Fruit fly (Drosophila melanogaster): ENCODE results near the gene Edem2.

Gene Edem2

dm6 chr2L:13164994-13165801 is 26.8 kb upstream of the Edem2 start, which contains the start of gene Sirt1 (continued):
- TF ChIP-seq CG4282 (GFP tag; optimal IDR thresholded peaks at IDR 0.05), result peak; percentile 41
- TF ChIP-seq CG10147 (GFP tag; optimal IDR thresholded peaks at IDR 0.05), result peak; percentile 85
- peak; percentile 83 for TF ChIP-seq CG7357 (GFP tag; IDR thresholded peaks at IDR 0.05)
- TF ChIP-seq CG17186 (GFP tag; optimal IDR thresholded peaks at IDR 0.05), result no peak
- peak; percentile 42 for TF ChIP-seq her (GFP tag; optimal IDR thresholded peaks at IDR 0.05)
- peak; percentile 16 for TF ChIP-seq CG12219 (GFP tag; optimal IDR thresholded peaks at IDR 0.05)
- TF ChIP-seq CG2129 (GFP tag; IDR thresholded peaks at IDR 0.05; ENCODE audit: partially characterized antibody), result no peak
- peak; percentile 16 for TF ChIP-seq CG7786 (GFP tag; optimal IDR thresholded peaks at IDR 0.05)
- TF ChIP-seq CG11723 (GFP tag; optimal IDR thresholded peaks at IDR 0.05), result peak; percentile 66
- no peak for TF ChIP-seq ems (GFP tag; optimal IDR thresholded peaks at IDR 0.05)
- TF ChIP-seq CG14965 (GFP tag; optimal IDR thresholded peaks at IDR 0.05; ENCODE audit: borderline replicate concordance), result no peak
- TF ChIP-seq CG43689 (GFP tag; IDR thresholded peaks at IDR 0.05), result peak; percentile 58
- no peak for TF ChIP-seq h (optimal IDR thresholded peaks at IDR 0.05)
- TF ChIP-seq CG17385 (GFP tag; optimal IDR thresholded peaks at IDR 0.05), result peak; percentile 77
- TF ChIP-seq CG1233 (GFP tag; optimal IDR thresholded peaks at IDR 0.05), result peak; percentile 86
- no peak for TF ChIP-seq HmgD (GFP tag; optimal IDR thresholded peaks at IDR 0.05)
- peak; percentile 75 for TF ChIP-seq croc (GFP tag; conservative IDR thresholded peaks at IDR 0.05)
- TF ChIP-seq schlank (tag; optimal IDR thresholded peaks at IDR 0.05), result peak; percentile 41
- peak; percentile 48 for TF ChIP-seq Asciz (GFP tag; optimal IDR thresholded peaks at IDR 0.05)
- TF ChIP-seq Dfd (GFP tag; optimal IDR thresholded peaks at IDR 0.05), result no peak
- TF ChIP-seq row (GFP tag; IDR thresholded peaks at IDR 0.05), result peak; percentile 93
- no peak for TF ChIP-seq CG8478 (optimal IDR thresholded peaks at IDR 0.05)
- TF ChIP-seq CG6854 (GFP tag; optimal IDR thresholded peaks at IDR 0.05), result peak; percentile 29
- TF ChIP-seq CG30431 (GFP tag; optimal IDR thresholded peaks at IDR 0.05), result peak; percentile 77
- TF ChIP-seq CG1024 (GFP tag; IDR thresholded peaks at IDR 0.05), result 0 out of 2 replicates have a peak, but pooled peaks have one; percentile 38
- peak; percentile 81 for TF ChIP-seq NfI (GFP tag; optimal IDR thresholded peaks at IDR 0.05)
- peak; percentile 63 for TF ChIP-seq CG6272 (GFP tag; IDR thresholded peaks at IDR 0.05)
- TF ChIP-seq CG18764 (GFP tag; optimal IDR thresholded peaks at IDR 0.05), result peak; percentile 77
- peak; percentile 88 for TF ChIP-seq Med (GFP tag)
- TF ChIP-seq fd102C (GFP tag; optimal IDR thresholded peaks at IDR 0.05), result no peak
- TF ChIP-seq MTF-1 (GFP tag; optimal IDR thresholded peaks at IDR 0.05; ENCODE audit: borderline replicate concordance), result peak; percentile 67
- TF ChIP-seq Ada2b (GFP tag; IDR thresholded peaks at IDR 0.05), result peak; percentile 28; the same call in 1 of the 2 replicates
- no peak for TF ChIP-seq fru (optimal IDR thresholded peaks at IDR 0.05)
- TF ChIP-seq CG4424 (GFP tag; optimal IDR thresholded peaks at IDR 0.05), result peak; percentile 90
- peak; percentile 73 for TF ChIP-seq CG10543 (GFP tag; optimal IDR thresholded peaks at IDR 0.05)
- TF ChIP-seq seq (GFP tag; IDR thresholded peaks at IDR 0.05), result peak; percentile 72; the same call in 1 of the 2 replicates
- peak; percentile 90 for TF ChIP-seq Ets65A (GFP tag)
- peak; percentile 84 for TF ChIP-seq CG12155 (GFP tag; optimal IDR thresholded peaks at IDR 0.05)
- no peak for TF ChIP-seq exex (tag; optimal IDR thresholded peaks at IDR 0.05)
- no peak for TF ChIP-seq sr (GFP tag; IDR thresholded peaks at IDR 0.05)
- TF ChIP-seq Hsf (GFP tag; optimal IDR thresholded peaks at IDR 0.05), result peak; percentile 85
- TF ChIP-seq CG10321 (GFP tag; IDR thresholded peaks at IDR 0.05), result 0 out of 2 replicates have a peak, but pooled peaks have one; percentile 16
- TF ChIP-seq ash1 (GFP tag; optimal IDR thresholded peaks at IDR 0.05), result no peak
- peak; percentile 53 for TF ChIP-seq HLH54F (GFP tag; optimal IDR thresholded peaks at IDR 0.05)
- no peak for TF ChIP-seq p53 (GFP tag; optimal IDR thresholded peaks at IDR 0.05)
- peak; percentile 57 for TF ChIP-seq fu2 (GFP tag; optimal IDR thresholded peaks at IDR 0.05)
- TF ChIP-seq CG2116 (GFP tag; optimal IDR thresholded peaks at IDR 0.05), result peak; percentile 66
- TF ChIP-seq Eip74EF (GFP tag; optimal IDR thresholded peaks at IDR 0.05), result peak in 1 of 2 experiments; percentile 67
- peak; percentile 87 for TF ChIP-seq twi (tag; optimal IDR thresholded peaks at IDR 0.05)
- TF ChIP-seq zen (tag; optimal IDR thresholded peaks at IDR 0.05), result peak; percentile 81
